Worm (Caenorhabditis elegans) whole organism, L2 larva: ENCODE data around the gene cest-34.

Experiments
- ZK546.5 ChIP-seq: sonication (generic microtip); optimal IDR thresholded peaks from 2 replicates; lab custom pipeline; 2017; ENCODE audit warnings: missing biosample characterization, missing genetic modification characterization
- blmp-1 ChIP-seq: sonication (generic microtip); optimal IDR thresholded peaks from 2 replicates; lab custom pipeline; 2017; ENCODE audit warnings: missing genetic modification characterization, mild to moderate bottlenecking, missing compliant biosample characterization, antibody characterized with exemption, moderate library complexity; ENCODE audit not compliant: insufficient read depth
- egl-27 ChIP-seq: sonication (generic microtip); optimal IDR thresholded peaks from 3 replicates; lab custom pipeline; 2017; ENCODE audit warnings: missing biosample characterization, missing genetic modification reagents, missing genetic modification characterization
- lin-39 ChIP-seq: fragments of 150-350 bp; optimal IDR thresholded peaks from 2 replicates; lab custom pipeline; 2014; ENCODE audit warnings: missing biosample characterization, missing genetic modification reagents, missing genetic modification characterization
- nhr-23 ChIP-seq: fragments of 150-350 bp; optimal IDR thresholded peaks from 2 replicates; lab custom pipeline; 2014; ENCODE audit warnings: missing biosample characterization, missing genetic modification reagents, missing genetic modification characterization
- nhr-237 ChIP-seq: fragments of 150-350 bp; optimal IDR thresholded peaks from 2 replicates; lab custom pipeline; 2014; ENCODE audit warnings: missing biosample characterization, missing genetic modification characterization
- snpc-4 ChIP-seq: fragments of 150-350 bp; optimal IDR thresholded peaks from 2 replicates; lab custom pipeline; 2014; ENCODE audit warnings: missing biosample characterization, missing genetic modification characterization
- unc-55 ChIP-seq: fragments of 150-350 bp; sonication (generic microtip); optimal IDR thresholded peaks from 3 replicates; lab custom pipeline; 2014; ENCODE audit warnings: missing biosample characterization, missing genetic modification reagents, missing genetic modification characterization

DNA sequence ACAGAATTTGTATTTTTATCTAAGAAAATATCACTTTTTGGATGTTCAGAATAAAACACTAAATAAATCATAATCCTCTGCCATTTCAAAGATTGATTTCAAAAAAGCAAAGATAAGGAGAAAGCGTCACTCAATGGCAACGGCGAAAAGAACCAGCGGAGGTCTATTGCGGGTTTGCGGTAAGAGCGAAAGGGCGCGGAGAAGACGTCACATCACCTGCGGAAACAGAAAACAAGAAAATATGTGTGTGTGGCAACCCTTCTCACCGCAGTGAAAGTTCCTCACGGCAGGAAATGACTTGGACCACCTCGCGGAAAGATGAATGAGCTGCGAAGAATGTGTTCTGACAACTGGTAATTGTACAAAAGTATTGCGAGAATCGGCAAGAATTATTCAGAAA, 23.2 kb downstream of the cest-34 start:
- TF ChIP-seq egl-27 (tag; lab: Kevin White, UChicago): no peak
- no peak for TF ChIP-seq nhr-237 (tag; lab: Kevin White, UChicago)
- no peak for TF ChIP-seq unc-55 (GFP tag; lab: Kevin White, UChicago)
- TF ChIP-seq nhr-23 (tag; lab: Kevin White, UChicago): no peak
- no peak for TF ChIP-seq ZK546.5 (tag; lab: Kevin White, UChicago)
- peak; percentile 50 for TF ChIP-seq blmp-1 (tag; lab: Kevin White, UChicago)
- no peak for TF ChIP-seq lin-39 (tag; lab: Kevin White, UChicago)
- no peak for TF ChIP-seq snpc-4 (tag; lab: Kevin White, UChicago)
